Worm (Caenorhabditis elegans) whole organism, L1 larva: ENCODE measurements around the gene str-44.
A peak's percentile ranks its signal among the peaks of the same experiment; 100 is the strongest.

Experiments used
- C16A3.4 ChIP-seq: fragments of 150-350 bp; optimal IDR thresholded peaks from 2 replicates; lab custom pipeline; 2014; ENCODE audit warnings: missing biosample characterization, missing genetic modification characterization
- C34B4.2 ChIP-seq: sonication (generic microtip); optimal IDR thresholded peaks from 2 replicates; lab custom pipeline; 2017; ENCODE audit warnings: mild to moderate bottlenecking, missing genetic modification characterization, missing compliant biosample characterization
- aha-1 ChIP-seq: fragments of 150-350 bp; optimal IDR thresholded peaks from 2 replicates; lab custom pipeline; 2014; ENCODE audit warnings: missing biosample characterization, missing genetic modification characterization
- aly-2 ChIP-seq: fragments of 150-350 bp; optimal IDR thresholded peaks from 2 replicates; lab custom pipeline; 2014; ENCODE audit warnings: missing biosample characterization, missing genetic modification characterization
- blmp-1 ChIP-seq: fragments of 150-350 bp; optimal IDR thresholded peaks from 2 replicates; lab custom pipeline; 2014; ENCODE audit warnings: missing biosample characterization, missing genetic modification characterization
- ceh-63 ChIP-seq: fragments of 200-800 bp; sonication (Bioruptor generic); optimal IDR thresholded peaks from 2 replicates; lab custom pipeline; 2018; ENCODE audit warnings: mild to moderate bottlenecking, missing genetic modification characterization, missing compliant biosample characterization
- ceh-8 ChIP-seq: fragments of 200-800 bp; sonication (Bioruptor generic); optimal IDR thresholded peaks from 2 replicates; lab custom pipeline; 2018; ENCODE audit warnings: mild to moderate bottlenecking, missing genetic modification characterization, moderate library complexity, missing compliant biosample characterization
- dsc-1 ChIP-seq: sonication (generic microtip); optimal IDR thresholded peaks from 2 replicates; lab custom pipeline; 2016; ENCODE audit warnings: mild to moderate bottlenecking, missing genetic modification characterization, missing compliant biosample characterization
- efl-1 ChIP-seq, 4 experiments: fragments of 150-350 bp; optimal IDR thresholded peaks in 3 of 4; peaks in 1 of 4; 1 replicate in 1 of 4; 2 replicates in 3 of 4; lab custom pipeline; 2014; ENCODE audit warnings: missing biosample characterization in 2 of 4, missing genetic modification characterization in 2 of 4, missing genetic modification reagents in 2 of 4
- efl-3 ChIP-seq: fragments of 200-800 bp; sonication (Bioruptor generic); optimal IDR thresholded peaks from 2 replicates; lab custom pipeline; 2018; ENCODE audit warnings: mild to moderate bottlenecking, missing genetic modification characterization, missing compliant biosample characterization
- egl-13 ChIP-seq: sonication (generic microtip); optimal IDR thresholded peaks from 2 replicates; lab custom pipeline; 2016; ENCODE audit warnings: missing genotype, missing genetic modification reagents, missing genetic modification characterization, missing compliant biosample characterization
- elt-2 ChIP-seq: sonication (generic microtip); optimal IDR thresholded peaks from 2 replicates; lab custom pipeline; 2016; ENCODE audit warnings: missing genetic modification characterization, mild to moderate bottlenecking, inconsistent platforms, missing compliant biosample characterization, missing genetic modification reagents
- elt-3 ChIP-seq, 6 experiments: fragments of 150-350 bp in 1 of 6; sonication (generic microtip); optimal IDR thresholded peaks; 2 replicates each; lab custom pipeline; 2017 to 2018; ENCODE audit warnings: missing biosample characterization in 6 of 6, missing genetic modification characterization in 6 of 6, inconsistent platforms in 1 of 6
- ets-5 ChIP-seq: fragments of 200-800 bp; sonication (Bioruptor generic); IDR thresholded peaks from 2 replicates; pipeline ENCODE4 v1.3.6; 2022; ENCODE audit warnings: missing genetic modification characterization, missing compliant biosample characterization
- fkh-10 ChIP-seq: sonication (generic microtip); optimal IDR thresholded peaks from 2 replicates; lab custom pipeline; 2017; ENCODE audit warnings: missing biosample characterization, missing genetic modification reagents, missing genetic modification characterization
- grh-1 ChIP-seq: fragments of 200-800 bp; sonication (Bioruptor generic); IDR thresholded peaks from 2 replicates; pipeline ENCODE4 v1.3.6; 2022; ENCODE audit warnings: missing genetic modification reagents, missing genetic modification characterization, missing compliant biosample characterization
- hlh-17 ChIP-seq: fragments of 200-800 bp; sonication (Bioruptor generic); optimal IDR thresholded peaks from 2 replicates; lab custom pipeline; 2018; ENCODE audit warnings: missing genetic modification characterization, mild to moderate bottlenecking, missing compliant biosample characterization, moderate library complexity, borderline replicate concordance
- isw-1 ChIP-seq: fragments of 200-800 bp; sonication (Bioruptor generic); IDR thresholded peaks from 2 replicates; pipeline ENCODE4 v1.3.6; 2022; ENCODE audit warnings: missing genetic modification characterization, missing compliant biosample characterization
- jun-1 ChIP-seq: fragments of 150-350 bp; optimal IDR thresholded peaks from 2 replicates; lab custom pipeline; 2014; ENCODE audit warnings: missing biosample characterization, missing genetic modification reagents, missing genetic modification characterization
- lin-14 ChIP-seq: fragments of 200-800 bp; sonication (Bioruptor generic); optimal IDR thresholded peaks from 2 replicates; lab custom pipeline; 2018; ENCODE audit warnings: mild to moderate bottlenecking, missing genetic modification characterization, moderate library complexity, missing compliant biosample characterization
- lin-15B ChIP-seq: fragments of 150-350 bp; sonication (generic microtip); optimal IDR thresholded peaks from 3 replicates; lab custom pipeline; 2014; ENCODE audit warnings: missing biosample characterization, missing genetic modification characterization
- lin-35 ChIP-seq, 2 experiments: fragments of 150-350 bp; optimal IDR thresholded peaks; 2 replicates each; lab custom pipeline; 2014; ENCODE audit warnings: missing biosample characterization in 2 of 2, missing genetic modification characterization in 2 of 2, missing genetic modification reagents in 2 of 2
- mab-9 ChIP-seq: fragments of 200-800 bp; sonication (Bioruptor generic); IDR thresholded peaks from 2 replicates; pipeline ENCODE4 v1.3.6; 2022; ENCODE audit warnings: missing genetic modification reagents, missing genetic modification characterization, missing compliant biosample characterization
- mef-2 ChIP-seq: fragments of 150-350 bp; optimal IDR thresholded peaks from 2 replicates; lab custom pipeline; 2014; ENCODE audit warnings: missing biosample characterization, missing genetic modification characterization
- mep-1 ChIP-seq: fragments of 150-350 bp; optimal IDR thresholded peaks from 2 replicates; lab custom pipeline; 2014; ENCODE audit warnings: missing biosample characterization, missing genetic modification characterization
- nhr-20 ChIP-seq: sonication (generic microtip); optimal IDR thresholded peaks from 2 replicates; lab custom pipeline; 2016; ENCODE audit warnings: mild to moderate bottlenecking, missing genetic modification characterization, missing compliant biosample characterization
- nhr-28 ChIP-seq: fragments of 150-350 bp; optimal IDR thresholded peaks from 2 replicates; lab custom pipeline; 2014; ENCODE audit warnings: missing biosample characterization, missing genetic modification characterization
- nhr-47 ChIP-seq: sonication (generic microtip); optimal IDR thresholded peaks from 2 replicates; lab custom pipeline; 2016; ENCODE audit warnings: mild to moderate bottlenecking, missing genetic modification characterization, moderate library complexity, missing compliant biosample characterization
- nhr-71 ChIP-seq: sonication (generic microtip); optimal IDR thresholded peaks from 2 replicates; lab custom pipeline; 2016; ENCODE audit warnings: mild to moderate bottlenecking, missing genetic modification characterization, moderate library complexity, missing compliant biosample characterization
- nhr-84 ChIP-seq: sonication (generic microtip); optimal IDR thresholded peaks from 2 replicates; lab custom pipeline; 2017; ENCODE audit warnings: missing biosample characterization, missing genetic modification characterization
- nhr-85 ChIP-seq: sonication (generic microtip); peaks from one replicate; lab custom pipeline; 2016; ENCODE audit warnings: missing genetic modification characterization, inconsistent platforms, missing compliant biosample characterization
- nhr-90 ChIP-seq: sonication (generic microtip); optimal IDR thresholded peaks from 2 replicates; lab custom pipeline; 2016; ENCODE audit warnings: mild to moderate bottlenecking, missing genetic modification characterization, missing compliant biosample characterization; ENCODE audit not compliant: poor library complexity
- pqm-1 ChIP-seq: sonication (generic microtip); optimal IDR thresholded peaks from 3 replicates; lab custom pipeline; 2017; ENCODE audit warnings: missing biosample characterization, missing genetic modification characterization
- skn-1 ChIP-seq: fragments of 150-350 bp; optimal IDR thresholded peaks from 2 replicates; lab custom pipeline; 2014; ENCODE audit warnings: missing biosample characterization, missing genetic modification characterization
- sox-4 ChIP-seq: sonication (generic microtip); optimal IDR thresholded peaks from 2 replicates; lab custom pipeline; 2016; ENCODE audit warnings: missing genetic modification characterization, missing compliant biosample characterization
- sup-37 ChIP-seq: fragments of 200-800 bp; sonication (Bioruptor generic); optimal IDR thresholded peaks from 2 replicates; lab custom pipeline; 2018; ENCODE audit warnings: mild to moderate bottlenecking, missing genetic modification characterization, missing compliant biosample characterization
- unc-130 ChIP-seq: fragments of 150-350 bp; optimal IDR thresholded peaks from 2 replicates; lab custom pipeline; 2017; ENCODE audit warnings: missing biosample characterization, missing genetic modification characterization, inconsistent platforms
- xbp-1 ChIP-seq: sonication (generic microtip); optimal IDR thresholded peaks from 2 replicates; lab custom pipeline; 2016; ENCODE audit warnings: missing genetic modification characterization, missing compliant biosample characterization
- zag-1 ChIP-seq: fragments of 150-350 bp; optimal IDR thresholded peaks from 2 replicates; lab custom pipeline; 2014; ENCODE audit warnings: missing biosample characterization, missing genetic modification characterization

The str-44 gene

DNA sequence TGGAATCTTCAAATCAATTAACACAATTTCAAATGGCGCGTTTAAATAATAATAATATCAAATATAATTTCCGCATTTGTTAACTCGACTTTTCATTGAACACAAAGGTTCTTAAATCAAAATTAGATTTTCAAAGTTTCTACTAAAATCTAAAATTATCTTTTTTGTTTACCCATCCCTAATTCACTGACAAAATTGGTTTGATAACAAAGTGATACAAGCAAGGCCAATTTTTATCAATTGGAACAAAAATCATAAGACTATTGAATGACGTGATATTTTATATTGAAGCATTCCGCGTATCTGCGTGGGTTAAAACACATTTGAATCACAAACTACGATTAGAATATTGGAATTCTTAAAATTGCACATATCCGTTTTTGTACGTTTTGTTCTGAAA lies 13.4 kb downstream of the str-44 start:
- peak; percentile 49 for TF ChIP-seq jun-1
- peak in 1 of 2 experiments; percentile 28 for TF ChIP-seq lin-35 (GFP tag; optimal IDR thresholded peaks at IDR 0.05; lab: Kevin White, UChicago)
- TF ChIP-seq lin-14 (GFP tag; lab: Kevin White, UChicago), result peak; percentile 56
- no peak for TF ChIP-seq nhr-84 (tag; lab: Kevin White, UChicago)
- no peak for TF ChIP-seq aly-2
- TF ChIP-seq sox-4 (tag; lab: Kevin White, UChicago), result no peak
- peak; percentile 69 for TF ChIP-seq nhr-71 (tag; lab: Kevin White, UChicago)
- TF ChIP-seq C16A3.4, result no peak
- TF ChIP-seq ceh-63 (GFP tag; lab: Kevin White, UChicago), result no peak
- TF ChIP-seq elt-2, result peak; percentile 89
- TF ChIP-seq nhr-20 (tag; lab: Kevin White, UChicago), result peak; percentile 38
- TF ChIP-seq pqm-1, result no peak
- TF ChIP-seq blmp-1, result peak; percentile 22
- peak; percentile 27 for TF ChIP-seq nhr-90 (tag; lab: Kevin White, UChicago)
- peak in 3 of 6 experiments; percentile 6 to 73 (median 56) for TF ChIP-seq elt-3 (tag; optimal IDR thresholded peaks at IDR 0.05; lab: Kevin White, UChicago)
- TF ChIP-seq, all 84 proteins: peak for 9

ce11 chrIV:7191745-7192144 lies 14.8 kb downstream of the str-44 start, which contains the start of gene R13A1.5:
R13A1.5 (minus strand) TSS chrIV:7191845.
- TF ChIP-seq nhr-20 (tag; lab: Kevin White, UChicago), result no peak
- TF ChIP-seq aha-1 (tag; lab: Kevin White, UChicago), result no peak
- no peak for TF ChIP-seq efl-1 (optimal IDR thresholded peaks at IDR 0.05; lab: Kevin White, UChicago)
- peak in 1 of 2 experiments; percentile 67 for TF ChIP-seq efl-1 (GFP tag; optimal IDR thresholded peaks at IDR 0.05 in 1 of 2; lab: Kevin White, UChicago)
- no peak for TF ChIP-seq ceh-8 (GFP tag; lab: Kevin White, UChicago)
- no peak for TF ChIP-seq ets-5 (GFP tag; lab: Robert Waterston, UW)

DNA sequence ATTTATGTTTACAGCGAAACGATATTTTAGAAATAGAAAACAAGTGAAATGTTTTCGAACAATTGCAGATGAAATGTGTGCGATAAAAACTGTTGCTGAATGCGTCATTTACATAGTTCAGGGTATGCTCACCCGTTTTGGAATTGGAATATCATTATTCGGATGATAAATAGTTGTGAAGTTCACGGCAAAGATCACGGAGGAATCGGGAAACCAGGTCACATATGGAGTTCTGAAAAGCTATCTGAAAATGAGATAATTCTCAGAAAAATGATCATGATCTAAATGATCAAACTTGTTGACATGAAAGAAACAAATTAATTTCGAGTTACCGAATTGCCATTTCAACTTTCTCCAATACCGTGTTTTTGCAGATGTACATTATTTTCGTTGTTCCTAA lies 18.7 kb downstream of the str-44 start, which contains the start of gene best-16:
Gene best-16, minus strand, starts transcription at position 101 of the 400 bp plus-strand sequence.
- TF ChIP-seq mef-2 (tag; lab: Kevin White, UChicago), result no peak
- TF ChIP-seq egl-13 (tag; lab: Kevin White, UChicago), result no peak
- no peak for TF ChIP-seq unc-130 (tag; lab: Kevin White, UChicago)
- no peak for TF ChIP-seq grh-1 (GFP tag; lab: Robert Waterston, UW)
- no peak for TF ChIP-seq efl-1 (optimal IDR thresholded peaks at IDR 0.05; lab: Kevin White, UChicago)
- no peak for TF ChIP-seq efl-1 (GFP tag; optimal IDR thresholded peaks at IDR 0.05 in 1 of 2; lab: Kevin White, UChicago)
- TF ChIP-seq hlh-17 (GFP tag; lab: Kevin White, UChicago), result no peak
- no peak for TF ChIP-seq skn-1 (tag; lab: Kevin White, UChicago)
- no peak for TF ChIP-seq nhr-47 (tag; lab: Kevin White, UChicago)
- TF ChIP-seq zag-1 (tag; lab: Kevin White, UChicago), result no peak
- TF ChIP-seq nhr-28 (tag; lab: Kevin White, UChicago), result no peak
- TF ChIP-seq mep-1 (tag; lab: Kevin White, UChicago), result no peak
- no peak for TF ChIP-seq lin-15B (tag; lab: Kevin White, UChicago)
- no peak for TF ChIP-seq xbp-1 (tag; lab: Kevin White, UChicago)

- TF ChIP-seq fkh-10 (GFP tag; lab: Kevin White, UChicago) (no peak), nhr-84 (tag; lab: Kevin White, UChicago) (no peak), efl-3 (no peak), sup-37 (GFP tag; lab: Kevin White, UChicago) (no peak), isw-1 (GFP tag; lab: Robert Waterston, UW) (no peak), dsc-1 (tag; lab: Kevin White, UChicago) (no peak), nhr-85 (tag; lab: Kevin White, UChicago) (no peak), mab-9 (GFP tag; lab: Robert Waterston, UW) (no peak), lin-35 (GFP tag; optimal IDR thresholded peaks at IDR 0.05; lab: Kevin White, UChicago) (no peak), C34B4.2 (tag; lab: Kevin White, UChicago) (no peak)
- TF ChIP-seq, all 84 proteins: peak for 0
Measured at ce11 chrIV:7196853-7197252, 19.9 kb downstream of the str-44 start, which contains the start of gene unc-8. unc-8 (plus strand) TSS chrIV:7197153.
